Fruit fly (Drosophila melanogaster) whole organism, prepupa: ENCODE measurements around the gene CG14907.

Experiments
- Blimp-1 ChIP-seq: fragments of 200-800 bp; sonication (Bioruptor generic); optimal IDR thresholded peaks from 3 replicates; lab custom pipeline; 2017; ENCODE audit warnings: missing biosample characterization, missing genetic modification characterization, mild to moderate bottlenecking, moderate library complexity, missing genetic modification reagents
- CG10669 ChIP-seq: fragments of 200-800 bp; sonication (Bioruptor generic); optimal IDR thresholded peaks from 3 replicates; lab custom pipeline; 2018; ENCODE audit warnings: missing biosample characterization, mild to moderate bottlenecking, missing genetic modification characterization, moderate library complexity
- CG11294 ChIP-seq: fragments of 200-800 bp; sonication (Bioruptor generic); IDR thresholded peaks from 2 replicates; pipeline ENCODE4 v1.3.6; 2022; ENCODE audit warnings: missing biosample characterization, missing genetic modification characterization
- CG11762 ChIP-seq: fragments of 200-800 bp; sonication (Bioruptor generic); optimal IDR thresholded peaks from 3 replicates; lab custom pipeline; 2016; ENCODE audit warnings: missing biosample characterization, missing genetic modification characterization; ENCODE audit not compliant: insufficient read depth
- CG11902 ChIP-seq: fragments of 200-800 bp; sonication (Bioruptor generic); optimal IDR thresholded peaks from 3 replicates; lab custom pipeline; 2016; ENCODE audit warnings: missing biosample characterization, missing genetic modification characterization
- CG15336 ChIP-seq: fragments of 200-800 bp; sonication (Bioruptor generic); IDR thresholded peaks from 2 replicates; pipeline ENCODE4 v1.3.6; 2022; ENCODE audit warnings: missing biosample characterization, missing genetic modification characterization
- CG1621 ChIP-seq: fragments of 200-800 bp; sonication (Bioruptor generic); optimal IDR thresholded peaks from 3 replicates; lab custom pipeline; 2018; ENCODE audit warnings: missing biosample characterization, mild to moderate bottlenecking, missing genetic modification characterization
- CG3032 ChIP-seq: fragments of 200-800 bp; optimal IDR thresholded peaks from 2 replicates; lab custom pipeline; 2019; ENCODE audit warnings: missing biosample characterization, mild to moderate bottlenecking, missing genetic modification characterization, moderate library complexity
- CG31627 ChIP-seq: fragments of 200-800 bp; sonication (Bioruptor generic); optimal IDR thresholded peaks from 3 replicates; lab custom pipeline; 2016; ENCODE audit warnings: missing biosample characterization, missing genetic modification characterization
- CG32006 ChIP-seq: fragments of 200-800 bp; sonication (Bioruptor generic); optimal IDR thresholded peaks from 3 replicates; lab custom pipeline; 2017; ENCODE audit warnings: missing biosample characterization, mild to moderate bottlenecking, missing genetic modification characterization
- CG4318 ChIP-seq: fragments of 200-800 bp; sonication (Bioruptor generic); optimal IDR thresholded peaks from 3 replicates; lab custom pipeline; 2017; ENCODE audit warnings: missing biosample characterization, mild to moderate bottlenecking, missing genetic modification characterization
- CG6163 ChIP-seq: fragments of 200-800 bp; sonication (Bioruptor generic); IDR thresholded peaks from 3 replicates; pipeline ENCODE4 v1.3.6; 2022; ENCODE audit warnings: missing biosample characterization, missing genetic modification characterization
- CG6276 ChIP-seq: fragments of 200-800 bp; sonication (Bioruptor generic); optimal IDR thresholded peaks from 2 replicates; lab custom pipeline; 2017; ENCODE audit warnings: missing biosample characterization, mild to moderate bottlenecking, missing genetic modification characterization
- CG6808 ChIP-seq: fragments of 200-800 bp; sonication (Bioruptor generic); optimal IDR thresholded peaks from 3 replicates; lab custom pipeline; 2017; ENCODE audit warnings: missing biosample characterization, missing genetic modification characterization, mild to moderate bottlenecking, moderate library complexity, missing genetic modification reagents
- CG6854 ChIP-seq: fragments of 200-800 bp; sonication (Bioruptor generic); optimal IDR thresholded peaks from 2 replicates; lab custom pipeline; 2017; ENCODE audit warnings: missing biosample characterization, mild to moderate bottlenecking, missing genetic modification characterization
- CG8119 ChIP-seq: fragments of 200-800 bp; sonication (Bioruptor generic); IDR thresholded peaks from 3 replicates; pipeline ENCODE4 v1.3.6; 2022; ENCODE audit warnings: missing biosample characterization, missing genetic modification characterization
- CG8632 ChIP-seq: fragments of 200-800 bp; sonication (Bioruptor generic); optimal IDR thresholded peaks from 3 replicates; lab custom pipeline; 2016; ENCODE audit warnings: missing biosample characterization, missing genetic modification characterization
- CG9139 ChIP-seq: fragments of 200-800 bp; sonication (Bioruptor generic); optimal IDR thresholded peaks from 3 replicates; lab custom pipeline; 2017; ENCODE audit warnings: missing biosample characterization, mild to moderate bottlenecking, missing genetic modification characterization
- Eip75B ChIP-seq: fragments of 200-800 bp; sonication (Bioruptor generic); optimal IDR thresholded peaks from 3 replicates; lab custom pipeline; 2016; ENCODE audit warnings: missing biosample characterization, missing genetic modification characterization
- Eip78C ChIP-seq: fragments of 200-800 bp; sonication (Bioruptor generic); peaks from one replicate; lab custom pipeline; 2016; ENCODE audit warnings: missing biosample characterization, missing genetic modification characterization
- Eip93F ChIP-seq: fragments of 200-800 bp; sonication (Bioruptor generic); optimal IDR thresholded peaks from 2 replicates; lab custom pipeline; 2016; ENCODE audit warnings: missing biosample characterization, mild to moderate bottlenecking, missing genetic modification characterization
- Ets21C ChIP-seq: fragments of 200-800 bp; sonication (Bioruptor generic); optimal IDR thresholded peaks from 3 replicates; lab custom pipeline; 2016; ENCODE audit warnings: missing biosample characterization, missing genetic modification characterization
- Ets96B ChIP-seq: fragments of 200-800 bp; optimal IDR thresholded peaks from 2 replicates; lab custom pipeline; 2019; ENCODE audit warnings: missing biosample characterization, mild to moderate bottlenecking, missing genetic modification characterization, moderate library complexity
- Hr39 ChIP-seq: fragments of 200-800 bp; sonication (Bioruptor generic); optimal IDR thresholded peaks from 2 replicates; lab custom pipeline; 2016; ENCODE audit warnings: missing biosample characterization, missing genetic modification characterization
- Lpt ChIP-seq: fragments of 200-800 bp; sonication (Bioruptor generic); optimal IDR thresholded peaks from 3 replicates; lab custom pipeline; 2016; ENCODE audit warnings: missing biosample characterization, missing genetic modification characterization
- Sox102F ChIP-seq: fragments of 200-800 bp; sonication (Bioruptor generic); optimal IDR thresholded peaks from 2 replicates; lab custom pipeline; 2016; ENCODE audit warnings: missing biosample characterization, mild to moderate bottlenecking, missing genetic modification characterization
- achi ChIP-seq: fragments of 200-800 bp; sonication (Bioruptor generic); optimal IDR thresholded peaks from 3 replicates; lab custom pipeline; 2016; ENCODE audit warnings: missing biosample characterization, missing genetic modification characterization
- acj6 ChIP-seq: fragments of 200-800 bp; sonication (Bioruptor generic); optimal IDR thresholded peaks from 3 replicates; lab custom pipeline; 2016; ENCODE audit warnings: missing biosample characterization, missing genetic modification characterization
- cyc ChIP-seq: fragments of 200-800 bp; sonication (Bioruptor generic); optimal IDR thresholded peaks from 3 replicates; lab custom pipeline; 2016; ENCODE audit warnings: missing biosample characterization, missing genetic modification characterization
- lz ChIP-seq: fragments of 200-800 bp; sonication (Bioruptor generic); optimal IDR thresholded peaks from 3 replicates; lab custom pipeline; 2016; ENCODE audit warnings: missing biosample characterization, missing genetic modification characterization
- net ChIP-seq: fragments of 200-800 bp; sonication (Bioruptor generic); optimal IDR thresholded peaks from 3 replicates; lab custom pipeline; 2016; ENCODE audit warnings: missing biosample characterization, missing genetic modification characterization
- pdm3 ChIP-seq: fragments of 200-800 bp; sonication (Bioruptor generic); optimal IDR thresholded peaks from 3 replicates; lab custom pipeline; 2016; ENCODE audit warnings: missing biosample characterization, missing genetic modification characterization
- salr ChIP-seq, 2 experiments: fragments of 200-800 bp; sonication (Bioruptor generic); optimal IDR thresholded peaks; 3 replicates each; lab custom pipeline; 2016 to 2018; ENCODE audit warnings: missing biosample characterization in 2 of 2, missing genetic modification characterization in 2 of 2, mild to moderate bottlenecking in 1 of 2
- spab ChIP-seq: fragments of 200-800 bp; sonication (Bioruptor generic); optimal IDR thresholded peaks from 2 replicates; lab custom pipeline; 2017; ENCODE audit warnings: missing biosample characterization, mild to moderate bottlenecking, missing genetic modification characterization, missing genetic modification reagents
- ss ChIP-seq, 2 experiments: fragments of 200-800 bp; sonication (Bioruptor generic); optimal IDR thresholded peaks; 2 replicates in 1 of 2; 3 replicates in 1 of 2; lab custom pipeline; 2017 to 2018; ENCODE audit warnings: mild to moderate bottlenecking in 2 of 2, missing biosample characterization in 2 of 2, missing genetic modification characterization in 2 of 2, moderate library complexity in 1 of 2
- svp ChIP-seq: fragments of 200-800 bp; sonication (Bioruptor generic); peaks from one replicate; lab custom pipeline; 2016; ENCODE audit warnings: missing biosample characterization, missing genetic modification characterization
- topi ChIP-seq: fragments of 200-800 bp; sonication (Bioruptor generic); optimal IDR thresholded peaks from 3 replicates; lab custom pipeline; 2016; ENCODE audit warnings: missing biosample characterization, missing genetic modification characterization

Gene CG14907

DNA sequence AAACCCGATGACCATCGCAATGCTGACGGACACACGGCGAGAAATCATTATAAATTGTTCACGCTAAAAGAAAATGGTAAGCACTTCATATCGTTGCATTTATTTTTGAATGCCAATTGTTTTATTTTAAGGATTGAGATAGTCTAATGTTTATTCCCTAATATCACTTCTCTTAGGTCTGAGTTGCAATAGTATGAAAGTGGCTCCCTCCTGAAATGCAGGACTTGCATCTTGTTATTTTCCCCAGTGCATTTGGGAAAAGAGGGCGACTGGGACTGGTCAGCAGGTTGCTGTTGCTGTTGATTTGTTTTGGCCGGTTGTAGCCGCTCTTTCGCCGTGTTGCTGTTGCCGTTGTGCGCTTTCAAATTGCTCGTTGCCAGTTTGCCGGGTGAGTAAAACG lies 24.4 kb upstream of the CG14907 start:
- TF ChIP-seq CG32006 (GFP tag; lab: Kevin White, UChicago), result peak; percentile 20
- TF ChIP-seq CG4318 (GFP tag; lab: Kevin White, UChicago), result peak; percentile 2
- no peak for TF ChIP-seq pdm3 (GFP tag; lab: Kevin White, UChicago)
- peak; percentile 4 for TF ChIP-seq Eip75B (GFP tag; lab: Kevin White, UChicago)
- no peak for TF ChIP-seq CG8632
- TF ChIP-seq CG1621, result no peak
- TF ChIP-seq Hr39 (GFP tag; lab: Kevin White, UChicago), result peak; percentile 13
- peak; percentile 22 for TF ChIP-seq CG3032 (tag; lab: Kevin White, UChicago)
- TF ChIP-seq CG15336 (GFP tag; lab: Robert Waterston, UW), result peak; percentile 24; the same call in 1 of the 2 replicates
- peak; percentile 78 for TF ChIP-seq Eip78C (GFP tag; lab: Kevin White, UChicago)
- TF ChIP-seq CG6276 (GFP tag; lab: Kevin White, UChicago), result peak; percentile 6
- TF ChIP-seq Sox102F (GFP tag; lab: Kevin White, UChicago), result peak; percentile 8
- TF ChIP-seq svp, result peak; percentile 50
- TF ChIP-seq, all 60 proteins: peak for 10

DNA sequence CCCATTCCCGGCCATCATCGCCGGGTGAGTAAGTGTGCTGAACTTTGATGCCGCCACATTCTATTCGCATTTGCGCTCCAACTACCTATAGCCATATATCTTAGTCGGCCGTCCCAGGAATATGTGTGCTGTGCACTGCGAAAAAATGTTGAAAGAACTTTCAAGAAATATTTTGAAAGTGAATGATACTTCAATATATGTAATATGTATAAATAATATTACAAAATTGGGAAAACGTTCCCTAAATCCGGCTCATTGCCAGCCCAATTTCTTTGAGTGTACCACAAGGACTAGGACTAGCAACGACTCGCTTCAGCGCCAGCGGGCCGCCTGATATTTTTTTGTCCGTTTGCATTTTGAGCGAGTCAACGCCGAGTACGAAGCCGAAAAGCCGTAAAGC lies 21.1 kb upstream of the CG14907 start:
- TF ChIP-seq svp (no peak), CG32006 (GFP tag; lab: Kevin White, UChicago) (peak; percentile 12), CG11762 (no peak), achi (GFP tag; lab: Kevin White, UChicago) (no peak)

DNA sequence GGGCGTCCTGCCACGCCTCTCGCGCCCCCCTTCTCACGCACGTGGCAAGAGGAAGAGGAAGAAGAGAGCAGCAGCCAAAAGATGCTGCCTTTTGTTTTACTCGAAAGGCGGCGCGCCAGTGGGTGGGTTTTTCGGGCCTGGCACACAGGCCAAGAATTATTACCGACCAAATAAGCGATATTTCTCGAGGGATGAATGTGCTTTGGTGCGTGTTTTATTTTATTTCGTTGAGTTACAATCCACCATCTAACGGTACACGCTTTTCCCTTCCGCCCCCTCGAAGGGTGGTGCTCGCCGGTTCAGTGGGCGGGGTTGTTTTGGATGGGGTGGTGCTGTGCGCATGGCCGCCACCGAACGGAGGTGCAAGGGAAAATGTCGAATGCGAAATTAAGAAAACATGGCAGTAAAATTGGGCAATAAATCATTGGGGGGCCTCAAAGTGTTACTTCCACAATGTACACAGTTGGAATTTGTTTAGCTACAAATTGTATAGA lies 20.1 kb upstream of the CG14907 start:
- no peak for TF ChIP-seq Lpt (GFP tag; lab: Kevin White, UChicago)
- peak; percentile 1 for TF ChIP-seq svp

DNA sequence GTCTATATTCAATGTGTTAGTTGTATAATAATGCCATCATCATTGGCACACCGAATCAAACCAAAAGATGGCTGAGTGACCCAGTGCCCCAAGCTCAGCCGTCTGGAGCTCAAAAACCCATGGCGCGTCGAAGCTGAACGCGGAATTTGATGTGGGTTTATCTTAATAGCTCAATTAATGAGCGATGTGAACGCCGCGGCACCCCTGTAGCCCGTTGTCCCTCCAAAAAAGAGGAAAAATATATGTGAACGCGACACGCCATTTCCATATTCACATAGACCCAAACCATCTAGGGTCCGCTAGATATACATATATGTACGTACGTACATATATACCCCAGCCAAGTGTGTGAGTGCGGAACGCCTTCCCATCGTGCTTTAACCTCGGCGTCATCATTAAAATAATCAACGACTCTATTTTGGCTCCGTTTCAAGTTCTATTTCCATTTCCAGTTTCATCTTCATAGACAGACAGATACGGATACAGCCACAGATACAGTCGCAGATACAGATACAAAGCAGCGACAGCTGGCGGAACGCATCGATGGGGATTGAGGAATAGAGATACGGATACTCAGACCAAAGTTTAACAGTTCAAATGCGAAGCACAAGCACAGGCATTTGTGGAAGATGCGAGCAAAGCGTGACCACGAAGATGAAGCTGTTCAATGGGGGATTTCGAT lies 12.2 kb upstream of the CG14907 start:
- no peak for TF ChIP-seq CG15336 (GFP tag; lab: Robert Waterston, UW)
- TF ChIP-seq svp, result no peak
- no peak for TF ChIP-seq CG3032 (tag; lab: Kevin White, UChicago)
- no peak for TF ChIP-seq CG6808 (GFP tag; lab: Kevin White, UChicago)
- TF ChIP-seq Blimp-1, result no peak
- TF ChIP-seq Ets21C, result no peak
- TF ChIP-seq CG11294 (GFP tag; lab: Robert Waterston, UW), result no peak
- TF ChIP-seq Eip93F (GFP tag; lab: Kevin White, UChicago), result no peak
- TF ChIP-seq net (GFP tag; lab: Kevin White, UChicago), result no peak
- TF ChIP-seq CG6163 (GFP tag; lab: Robert Waterston, UW), result no peak
- no peak for TF ChIP-seq lz (GFP tag; lab: Kevin White, UChicago)
- no peak for TF ChIP-seq CG6854 (GFP tag; lab: Kevin White, UChicago)

- TF ChIP-seq svp, result peak; percentile 39
- no peak for TF ChIP-seq Ets21C
- no peak for TF ChIP-seq CG32006 (GFP tag; lab: Kevin White, UChicago)
Measured at dm6 chr3R:16661693-16662092, 9.6 kb upstream of the CG14907 start.

- TF ChIP-seq salr (GFP tag; optimal IDR thresholded peaks at IDR 0.05; lab: Kevin White, UChicago) (peak in 1 of 2 experiments; percentile 15), CG31627 (GFP tag; lab: Kevin White, UChicago) (peak; percentile 58), acj6 (GFP tag; lab: Kevin White, UChicago) (peak; percentile 58), CG8632 (no peak), CG15336 (GFP tag; lab: Robert Waterston, UW) (peak; percentile 13; the same call in 1 of the 2 replicates), achi (GFP tag; lab: Kevin White, UChicago) (peak; percentile 50), svp (peak; percentile 87), Ets21C (peak; percentile 37), cyc (peak; percentile 52), CG6163 (GFP tag; lab: Robert Waterston, UW) (peak; percentile 63; the same call in 1 of the 3 replicates), CG10669 (GFP tag; lab: Kevin White, UChicago) (no peak), Ets96B (no peak), CG11902 (GFP tag; lab: Kevin White, UChicago) (no peak), spab (GFP tag; lab: Kevin White, UChicago) (no peak), ss (GFP tag; optimal IDR thresholded peaks at IDR 0.05; lab: Kevin White, UChicago) (peak; percentile 68 to 80), CG8119 (GFP tag; lab: Robert Waterston, UW) (peak; percentile 37; the same call in 1 of the 3 replicates), topi (peak; percentile 35), CG9139 (GFP tag; lab: Kevin White, UChicago) (peak; percentile 63)
Measured at dm6 chr3R:16655494-16656493, 3.7 kb upstream of the CG14907 start, which contains the start of gene modSP. Gene modSP (minus strand): TSS chr3R:16655662.
